Fruit fly (Drosophila melanogaster) whole organism, embryonic: ENCODE measurements around the gene Abcd1.
A peak's percentile ranks its signal among the peaks of the same experiment; 100 is the strongest.

Experiments used
- Antp ChIP-seq: fragments of 200-800 bp; sonication (Bioruptor generic); optimal IDR thresholded peaks from 3 replicates; lab custom pipeline; 2016; ENCODE audit warnings: missing biosample characterization, missing genetic modification characterization
- Atf3 ChIP-seq: fragments of 200-800 bp; sonication (Bioruptor generic); optimal IDR thresholded peaks from 3 replicates; lab custom pipeline; 2016; ENCODE audit warnings: missing biosample characterization, missing genetic modification characterization
- Atf6 ChIP-seq: fragments of 200-800 bp; sonication (Bioruptor generic); IDR thresholded peaks from 2 replicates; pipeline ENCODE4 v1.3.6; 2022; ENCODE audit warnings: missing biosample characterization, missing genetic modification characterization
- Bgb ChIP-seq: fragments of 200-800 bp; sonication (Bioruptor generic); IDR thresholded peaks from 2 replicates; pipeline ENCODE4 v1.3.6; 2022; ENCODE audit warnings: missing biosample characterization, missing genetic modification characterization; ENCODE audit not compliant: partially characterized antibody
- Bteb2 ChIP-seq: fragments of 200-800 bp; sonication (Bioruptor generic); optimal IDR thresholded peaks from 2 replicates; lab custom pipeline; 2016; ENCODE audit warnings: missing biosample characterization, missing genetic modification characterization
- CG10274 ChIP-seq: fragments of 200-800 bp; sonication (Bioruptor generic); optimal IDR thresholded peaks from 3 replicates; lab custom pipeline; 2017; ENCODE audit warnings: missing biosample characterization, mild to moderate bottlenecking, missing genetic modification characterization
- CG10979 ChIP-seq: fragments of 200-800 bp; sonication (Bioruptor generic); optimal IDR thresholded peaks from 2 replicates; lab custom pipeline; 2018; ENCODE audit warnings: missing biosample characterization, mild to moderate bottlenecking, missing genetic modification characterization, moderate library complexity
- CG12155 ChIP-seq: fragments of 200-800 bp; sonication (Bioruptor generic); optimal IDR thresholded peaks from 3 replicates; lab custom pipeline; 2016; ENCODE audit warnings: missing biosample characterization, missing genetic modification characterization
- CG12659 ChIP-seq: fragments of 200-800 bp; sonication (Bioruptor generic); optimal IDR thresholded peaks from 3 replicates; lab custom pipeline; 2017; ENCODE audit warnings: mild to moderate bottlenecking, missing biosample characterization, missing genetic modification reagents, missing genetic modification characterization
- CG12942 ChIP-seq: fragments of 200-800 bp; sonication (Bioruptor generic); optimal IDR thresholded peaks from 3 replicates; lab custom pipeline; 2016; ENCODE audit warnings: missing biosample characterization, missing genetic modification characterization
- CG13624 ChIP-seq: fragments of 200-800 bp; sonication (Bioruptor generic); optimal IDR thresholded peaks from 2 replicates; lab custom pipeline; 2016; ENCODE audit warnings: missing biosample characterization, missing genetic modification characterization
- CG14710 ChIP-seq: fragments of 200-800 bp; sonication (Bioruptor generic); optimal IDR thresholded peaks from 3 replicates; lab custom pipeline; 2019; ENCODE audit warnings: missing biosample characterization, mild to moderate bottlenecking, missing genetic modification characterization, moderate library complexity
- CG15073 ChIP-seq: fragments of 200-800 bp; sonication (Bioruptor generic); optimal IDR thresholded peaks from 2 replicates; lab custom pipeline; 2016; ENCODE audit warnings: missing biosample characterization, missing genetic modification characterization
- CG17328 ChIP-seq: fragments of 200-800 bp; sonication (Bioruptor generic); IDR thresholded peaks from 2 replicates; pipeline ENCODE4 v1.3.6; 2022; ENCODE audit warnings: missing biosample characterization, missing genetic modification characterization
- CG34422 ChIP-seq: fragments of 200-800 bp; sonication (Bioruptor generic); IDR thresholded peaks from 3 replicates; pipeline ENCODE4 v1.3.6; 2022; ENCODE audit warnings: missing biosample characterization, missing genetic modification characterization
- CG4282 ChIP-seq: fragments of 200-800 bp; sonication (Bioruptor generic); optimal IDR thresholded peaks from 2 replicates; lab custom pipeline; 2016; ENCODE audit warnings: missing biosample characterization, missing genetic modification characterization
- CG4424 ChIP-seq: fragments of 200-800 bp; sonication (Bioruptor generic); optimal IDR thresholded peaks from 3 replicates; lab custom pipeline; 2016; ENCODE audit warnings: missing biosample characterization, missing genetic modification characterization
- CG4617 ChIP-seq: fragments of 200-800 bp; sonication (Bioruptor generic); optimal IDR thresholded peaks from 3 replicates; lab custom pipeline; 2016; ENCODE audit warnings: missing biosample characterization, missing genetic modification characterization, borderline replicate concordance
- CG4820 ChIP-seq: fragments of 200-800 bp; sonication (Bioruptor generic); optimal IDR thresholded peaks from 3 replicates; lab custom pipeline; 2016; ENCODE audit warnings: missing biosample characterization, missing genetic modification characterization
- CG6175 ChIP-seq: fragments of 200-800 bp; sonication (Bioruptor generic); IDR thresholded peaks from 3 replicates; pipeline ENCODE4 v1.3.6; 2022; ENCODE audit warnings: missing biosample characterization, missing genetic modification characterization
- CG6813 ChIP-seq: fragments of 200-800 bp; sonication (Bioruptor generic); optimal IDR thresholded peaks from 2 replicates; lab custom pipeline; 2017; ENCODE audit warnings: missing biosample characterization, missing genetic modification characterization, mild to moderate bottlenecking, moderate library complexity, missing genetic modification reagents
- CG8089 ChIP-seq: fragments of 200-800 bp; sonication (Bioruptor generic); optimal IDR thresholded peaks from 3 replicates; lab custom pipeline; 2016; ENCODE audit warnings: missing biosample characterization, missing genetic modification characterization
- CG9437 ChIP-seq: fragments of 200-800 bp; sonication (Bioruptor generic); optimal IDR thresholded peaks from 2 replicates; lab custom pipeline; 2018; ENCODE audit warnings: missing biosample characterization, mild to moderate bottlenecking, missing genetic modification characterization
- CG9727 ChIP-seq: fragments of 200-800 bp; sonication (Bioruptor generic); optimal IDR thresholded peaks from 3 replicates; lab custom pipeline; 2017; ENCODE audit warnings: missing biosample characterization, mild to moderate bottlenecking, missing genetic modification characterization
- H15 ChIP-seq: fragments of 200-800 bp; sonication (Bioruptor generic); IDR thresholded peaks from 3 replicates; pipeline ENCODE4 v1.3.6; 2022; ENCODE audit warnings: missing biosample characterization, missing genetic modification characterization
- Hr78 ChIP-seq, 2 experiments: fragments of 200-800 bp in 1 of 2; fragments of >200 bp in 1 of 2; sonication (Bioruptor generic) in 1 of 2; optimal IDR thresholded peaks; 2 replicates each; lab custom pipeline; 2017 to 2019; ENCODE audit warnings: missing biosample characterization in 2 of 2, missing genetic modification characterization in 2 of 2, mild to moderate bottlenecking in 1 of 2, moderate library complexity in 1 of 2
- Lhr ChIP-seq: fragments of 200-800 bp; sonication (Bioruptor generic); optimal IDR thresholded peaks from 3 replicates; lab custom pipeline; 2017; ENCODE audit warnings: mild to moderate bottlenecking, missing biosample characterization, missing genetic modification reagents, missing genetic modification characterization
- Mad ChIP-seq: fragments of 200-800 bp; sonication (Bioruptor generic); optimal IDR thresholded peaks from 2 replicates; lab custom pipeline; 2016; ENCODE audit warnings: missing biosample characterization, missing genetic modification characterization
- Med ChIP-seq: fragments of 200-800 bp; sonication (Bioruptor generic); peaks from one replicate; lab custom pipeline; 2016; ENCODE audit warnings: missing biosample characterization, missing genetic modification characterization, mild to moderate bottlenecking, inconsistent platforms, moderate library complexity
- NFAT ChIP-seq: fragments of 200-800 bp; sonication (Bioruptor generic); IDR thresholded peaks from 2 replicates; pipeline ENCODE4 v1.3.6; 2022; ENCODE audit warnings: missing biosample characterization, missing genetic modification characterization
- Scr ChIP-seq: fragments of 200-800 bp; sonication (Bioruptor generic); IDR thresholded peaks from 2 replicates; pipeline ENCODE4 v1.3.6; 2022; ENCODE audit warnings: missing biosample characterization, missing genetic modification characterization; ENCODE audit not compliant: partially characterized antibody
- Sin3A ChIP-seq: fragments of >200 bp; optimal IDR thresholded peaks from 2 replicates; lab custom pipeline; 2018
- Ssrp ChIP-seq: fragments of 200-800 bp; sonication (Bioruptor generic); optimal IDR thresholded peaks from 2 replicates; lab custom pipeline; 2018; ENCODE audit warnings: missing biosample characterization, mild to moderate bottlenecking, missing genetic modification characterization, moderate library complexity
- Stat92E ChIP-seq, 3 experiments: fragments of >200 bp in 2 of 3; fragments of 200-800 bp in 1 of 3; sonication (Bioruptor generic) in 1 of 3; optimal IDR thresholded peaks; 2 replicates each; lab custom pipeline; 2017 to 2019; ENCODE audit warnings: missing biosample characterization in 3 of 3, missing genetic modification characterization in 3 of 3, mild to moderate bottlenecking in 1 of 3, moderate library complexity in 1 of 3
- Tbp ChIP-seq: fragments of >200 bp; optimal IDR thresholded peaks from 2 replicates; lab custom pipeline; 2018; ENCODE audit warnings: missing biosample characterization, missing genetic modification characterization
- ab ChIP-seq: fragments of 200-800 bp; sonication (Bioruptor generic); optimal IDR thresholded peaks from 2 replicates; lab custom pipeline; 2016; ENCODE audit warnings: missing biosample characterization, missing genetic modification characterization
- ato ChIP-seq: fragments of 200-800 bp; sonication (Bioruptor generic); IDR thresholded peaks from 2 replicates; pipeline ENCODE4 v1.3.6; 2022; ENCODE audit warnings: missing biosample characterization, missing genetic modification characterization; ENCODE audit not compliant: partially characterized antibody
- bbx ChIP-seq: fragments of 200-800 bp; sonication (Bioruptor generic); IDR thresholded peaks from 2 replicates; pipeline ENCODE4 v1.3.6; 2022; ENCODE audit warnings: missing biosample characterization, missing genetic modification characterization; ENCODE audit not compliant: partially characterized antibody
- dati ChIP-seq: fragments of 200-800 bp; sonication (Bioruptor generic); IDR thresholded peaks from 2 replicates; pipeline ENCODE4 v1.3.6; 2022; ENCODE audit warnings: missing biosample characterization, missing genetic modification characterization
- ftz-f1 ChIP-seq: fragments of 200-800 bp; sonication (Bioruptor generic); optimal IDR thresholded peaks from 2 replicates; lab custom pipeline; 2016; ENCODE audit warnings: missing biosample characterization, missing genetic modification characterization
- gce ChIP-seq: fragments of 200-800 bp; sonication (Bioruptor generic); IDR thresholded peaks from 3 replicates; pipeline ENCODE4 v1.3.6; 2022; ENCODE audit warnings: missing biosample characterization, missing genetic modification characterization
- gem ChIP-seq: fragments of 200-800 bp; sonication (Bioruptor generic); optimal IDR thresholded peaks from 2 replicates; lab custom pipeline; 2019; ENCODE audit warnings: missing biosample characterization, mild to moderate bottlenecking, missing genetic modification characterization, moderate library complexity
- grn ChIP-seq: fragments of 200-800 bp; sonication (Bioruptor generic); optimal IDR thresholded peaks from 3 replicates; lab custom pipeline; 2017; ENCODE audit warnings: missing biosample characterization, missing genetic modification characterization
- h ChIP-seq: fragments of >200 bp; optimal IDR thresholded peaks from 2 replicates; lab custom pipeline; 2017
- hth ChIP-seq: fragments of >200 bp; optimal IDR thresholded peaks from 2 replicates; lab custom pipeline; 2017; ENCODE audit warnings: inconsistent platforms
- kah ChIP-seq: fragments of 200-800 bp; sonication (Bioruptor generic); optimal IDR thresholded peaks from 2 replicates; lab custom pipeline; 2018; ENCODE audit warnings: missing biosample characterization, mild to moderate bottlenecking, missing genetic modification characterization
- phol ChIP-seq: fragments of 200-800 bp; sonication (Bioruptor generic); optimal IDR thresholded peaks from 3 replicates; lab custom pipeline; 2018; ENCODE audit warnings: missing biosample characterization, mild to moderate bottlenecking, missing genetic modification characterization, moderate library complexity
- pzg ChIP-seq: fragments of 200-800 bp; sonication (Bioruptor generic); optimal IDR thresholded peaks from 3 replicates; lab custom pipeline; 2018; ENCODE audit warnings: missing biosample characterization, mild to moderate bottlenecking, missing genetic modification characterization, moderate library complexity
- tll ChIP-seq, 2 experiments: fragments of 200-800 bp in 1 of 2; fragments of >200 bp in 1 of 2; sonication (Bioruptor generic) in 1 of 2; optimal IDR thresholded peaks; 2 replicates each; lab custom pipeline; 2017 to 2019; ENCODE audit warnings: missing biosample characterization in 2 of 2, missing genetic modification characterization in 2 of 2, mild to moderate bottlenecking in 1 of 2, moderate library complexity in 1 of 2
- ttk ChIP-seq: fragments of 200-800 bp; sonication (Bioruptor generic); IDR thresholded peaks from 2 replicates; pipeline ENCODE4 v2.1.2; 2022; ENCODE audit warnings: missing biosample characterization, missing genetic modification characterization
- tx ChIP-seq: fragments of 200-800 bp; sonication (Bioruptor generic); optimal IDR thresholded peaks from 2 replicates; lab custom pipeline; 2016; ENCODE audit warnings: missing biosample characterization, missing genetic modification characterization

Gene Abcd1

dm6 chr4:210011-210649, 16.5 kb upstream of the Abcd1 start, which contains the start of gene Crk (continued):
- peak; percentile 37 for TF ChIP-seq Lhr (GFP tag; lab: Kevin White, UChicago)
- TF ChIP-seq CG4820 (GFP tag; lab: Kevin White, UChicago) = no peak
- no peak for TF ChIP-seq CG10274 (GFP tag; lab: Kevin White, UChicago)
- no peak for TF ChIP-seq Ssrp (tag; lab: Kevin White, UChicago)
- TF ChIP-seq Bteb2 = no peak
- TF ChIP-seq CG4617 = peak; percentile 87
- TF ChIP-seq bbx (GFP tag; lab: Robert Waterston, UW) = no peak; the same call in 1 of the 2 replicates
- TF ChIP-seq CG12659 (GFP tag; lab: Kevin White, UChicago) = peak; percentile 70
- no peak for TF ChIP-seq Tbp (GFP tag; lab: Kevin White, UChicago)
- TF ChIP-seq kah (GFP tag; lab: Kevin White, UChicago) = no peak
- no peak for TF ChIP-seq CG10979 (tag; lab: Kevin White, UChicago)
- no peak; the same call in 1 of the 2 replicates for TF ChIP-seq Scr (GFP tag; lab: Robert Waterston, UW)
- no peak for TF ChIP-seq CG6175 (GFP tag; lab: Robert Waterston, UW)
- TF ChIP-seq CG6813 (GFP tag; lab: Kevin White, UChicago) = no peak
- TF ChIP-seq CG15073 (GFP tag; lab: Kevin White, UChicago) = no peak
- TF ChIP-seq Bgb = no peak; the same call in 1 of the 2 replicates
- TF ChIP-seq CG17328 = no peak
- peak; percentile 87 for TF ChIP-seq pzg
- TF ChIP-seq ttk (GFP tag; lab: Robert Waterston, UW) = no peak
- no peak for TF ChIP-seq tx (GFP tag; lab: Kevin White, UChicago)
- TF ChIP-seq Atf3 (GFP tag; lab: Kevin White, UChicago) = no peak
- TF ChIP-seq gce = no peak
- TF ChIP-seq ab (GFP tag; lab: Kevin White, UChicago) = no peak
- peak; percentile 19 for TF ChIP-seq Mad (GFP tag; lab: Kevin White, UChicago)
- no peak for TF ChIP-seq CG4282 (GFP tag; lab: Kevin White, UChicago)
- no peak for TF ChIP-seq CG12155 (GFP tag; lab: Kevin White, UChicago)
- no peak for TF ChIP-seq ftz-f1
- TF ChIP-seq CG34422 (GFP tag; lab: Robert Waterston, UW) = no peak
- TF ChIP-seq CG12942 (GFP tag; lab: Kevin White, UChicago) = peak; percentile 6
- TF ChIP-seq H15 (GFP tag; lab: Robert Waterston, UW) = no peak
- TF ChIP-seq phol (tag; lab: Kevin White, UChicago) = no peak
- no peak for TF ChIP-seq tll (GFP tag; optimal IDR thresholded peaks at IDR 0.05; lab: Kevin White, UChicago)
- peak; percentile 3 for TF ChIP-seq CG13624
- peak; percentile 15 for TF ChIP-seq CG8089 (GFP tag; lab: Kevin White, UChicago)
- TF ChIP-seq Sin3A (lab: Kevin White, UChicago) = peak; percentile 10
- peak; percentile 61 for TF ChIP-seq Med (GFP tag; lab: Kevin White, UChicago)
- TF ChIP-seq CG9727 = no peak
- no peak for TF ChIP-seq hth (lab: Kevin White, UChicago)
- TF ChIP-seq Hr78 (GFP tag; optimal IDR thresholded peaks at IDR 0.05; lab: Kevin White, UChicago) = peak in 1 of 2 experiments; percentile 14
- peak in 1 of 3 experiments; percentile 66 for TF ChIP-seq Stat92E (GFP tag; optimal IDR thresholded peaks at IDR 0.05; lab: Kevin White, UChicago)
- TF ChIP-seq CG4424 = no peak
- no peak for TF ChIP-seq ato (GFP tag; lab: Robert Waterston, UW)
- no peak for TF ChIP-seq CG9437 (GFP tag; lab: Kevin White, UChicago)
- TF ChIP-seq Atf6 = no peak
- no peak for TF ChIP-seq gem
- TF ChIP-seq NFAT (GFP tag; lab: Robert Waterston, UW) = no peak
- no peak for TF ChIP-seq Antp (GFP tag; lab: Kevin White, UChicago)
- TF ChIP-seq dati = no peak
- no peak for TF ChIP-seq grn (GFP tag; lab: Kevin White, UChicago)
- TF ChIP-seq h = no peak
- no peak for TF ChIP-seq CG14710
